Worm (Caenorhabditis elegans) whole organism, L2 larva: ENCODE measurements around the gene ilys-4.
A peak's percentile ranks its signal among the peaks of the same experiment; 100 is the strongest.

ENCODE experiments used
- C34F6.9 ChIP-seq: fragments of 150-350 bp; optimal IDR thresholded peaks from 2 replicates; lab custom pipeline; 2014; ENCODE audit warnings: missing biosample characterization, missing genetic modification characterization
- F13H6.1 ChIP-seq: sonication (generic microtip); optimal IDR thresholded peaks from 2 replicates; lab custom pipeline; 2016; ENCODE audit warnings: missing genetic modification characterization, missing compliant biosample characterization
- R02D3.7 ChIP-seq: fragments of 150-350 bp; optimal IDR thresholded peaks from 2 replicates; lab custom pipeline; 2014; ENCODE audit warnings: missing biosample characterization, missing genetic modification characterization
- Y55F3AM.14 ChIP-seq: fragments of 200-800 bp; sonication (Bioruptor generic); optimal IDR thresholded peaks from 2 replicates; lab custom pipeline; 2018; ENCODE audit warnings: mild to moderate bottlenecking, missing genetic modification characterization, missing compliant biosample characterization
- ZK546.5 ChIP-seq: sonication (generic microtip); optimal IDR thresholded peaks from 2 replicates; lab custom pipeline; 2017; ENCODE audit warnings: missing biosample characterization, missing genetic modification characterization
- alr-1 ChIP-seq: fragments of 150-350 bp; optimal IDR thresholded peaks from 2 replicates; lab custom pipeline; 2014; ENCODE audit warnings: missing biosample characterization, missing genetic modification characterization
- aly-2 ChIP-seq: fragments of 150-350 bp; optimal IDR thresholded peaks from 2 replicates; lab custom pipeline; 2014; ENCODE audit warnings: missing biosample characterization, missing genetic modification characterization
- ama-1 ChIP-seq: fragments of 150-350 bp; optimal IDR thresholded peaks from 2 replicates; lab custom pipeline; 2018; ENCODE audit warnings: inconsistent platforms
- blmp-1 ChIP-seq: sonication (generic microtip); optimal IDR thresholded peaks from 2 replicates; lab custom pipeline; 2017; ENCODE audit warnings: missing genetic modification characterization, mild to moderate bottlenecking, missing compliant biosample characterization, antibody characterized with exemption, moderate library complexity; ENCODE audit not compliant: insufficient read depth
- ceh-16 ChIP-seq: fragments of 150-350 bp; optimal IDR thresholded peaks from 2 replicates; lab custom pipeline; 2014; ENCODE audit warnings: missing biosample characterization, missing genetic modification characterization
- ceh-82 ChIP-seq: fragments of 150-350 bp; optimal IDR thresholded peaks from 2 replicates; lab custom pipeline; 2014; ENCODE audit warnings: missing biosample characterization, missing genetic modification characterization
- crh-2 ChIP-seq: sonication (generic microtip); optimal IDR thresholded peaks from 2 replicates; lab custom pipeline; 2017; ENCODE audit warnings: missing biosample characterization, missing genetic modification characterization
- dmd-4 ChIP-seq: sonication (generic microtip); optimal IDR thresholded peaks from 2 replicates; lab custom pipeline; 2017; ENCODE audit warnings: missing biosample characterization, missing genetic modification characterization
- egl-27 ChIP-seq: sonication (generic microtip); optimal IDR thresholded peaks from 3 replicates; lab custom pipeline; 2017; ENCODE audit warnings: missing biosample characterization, missing genetic modification reagents, missing genetic modification characterization
- elt-1 ChIP-seq: fragments of 150-350 bp; optimal IDR thresholded peaks from 2 replicates; lab custom pipeline; 2014; ENCODE audit warnings: missing biosample characterization, missing genetic modification characterization
- elt-3 ChIP-seq: sonication (generic microtip); optimal IDR thresholded peaks from 2 replicates; lab custom pipeline; 2017; ENCODE audit warnings: missing biosample characterization, missing genetic modification characterization
- fos-1 ChIP-seq: fragments of 150-350 bp; optimal IDR thresholded peaks from 2 replicates; lab custom pipeline; 2014; ENCODE audit warnings: missing biosample characterization, missing genetic modification characterization
- gmeb-1 ChIP-seq: fragments of 150-350 bp; optimal IDR thresholded peaks from 2 replicates; lab custom pipeline; 2014; ENCODE audit warnings: missing biosample characterization, missing genetic modification characterization
- lin-11 ChIP-seq: fragments of 150-350 bp; sonication (generic microtip); optimal IDR thresholded peaks from 2 replicates; lab custom pipeline; 2014; ENCODE audit warnings: missing biosample characterization, missing genetic modification characterization, inconsistent platforms, mixed read lengths
- lin-13 ChIP-seq: fragments of 150-350 bp; optimal IDR thresholded peaks from 2 replicates; lab custom pipeline; 2014; ENCODE audit warnings: missing biosample characterization, missing genetic modification reagents, missing genetic modification characterization
- lin-39 ChIP-seq: fragments of 150-350 bp; optimal IDR thresholded peaks from 2 replicates; lab custom pipeline; 2014; ENCODE audit warnings: missing biosample characterization, missing genetic modification reagents, missing genetic modification characterization
- lsy-2 ChIP-seq, 2 experiments: fragments of 150-350 bp in 1 of 2; sonication (generic microtip) in 1 of 2; optimal IDR thresholded peaks; 2 replicates each; lab custom pipeline; 2014 to 2017; ENCODE audit warnings: missing biosample characterization in 2 of 2, missing genetic modification characterization in 2 of 2
- mab-5 ChIP-seq: fragments of 150-350 bp; optimal IDR thresholded peaks from 2 replicates; lab custom pipeline; 2014; ENCODE audit warnings: missing biosample characterization, missing genetic modification characterization
- mbf-1 ChIP-seq: sonication (generic microtip); optimal IDR thresholded peaks from 2 replicates; lab custom pipeline; 2017; ENCODE audit warnings: missing biosample characterization, missing genetic modification characterization
- mdl-1 ChIP-seq, 2 experiments: fragments of 150-350 bp in 1 of 2; sonication (generic microtip) in 1 of 2; optimal IDR thresholded peaks; 2 replicates each; lab custom pipeline; 2017; ENCODE audit warnings: missing biosample characterization in 2 of 2, missing genetic modification characterization in 2 of 2
- nhr-10 ChIP-seq: sonication (generic microtip); optimal IDR thresholded peaks from 2 replicates; lab custom pipeline; 2017; ENCODE audit warnings: missing biosample characterization, missing genetic modification characterization
- nhr-11 ChIP-seq: fragments of 150-350 bp; optimal IDR thresholded peaks from 2 replicates; lab custom pipeline; 2014; ENCODE audit warnings: missing biosample characterization, missing genetic modification characterization
- nhr-12 ChIP-seq: fragments of 150-350 bp; optimal IDR thresholded peaks from 2 replicates; lab custom pipeline; 2014; ENCODE audit warnings: missing biosample characterization, missing genetic modification characterization
- nhr-129 ChIP-seq: fragments of 150-350 bp; optimal IDR thresholded peaks from 2 replicates; lab custom pipeline; 2014; ENCODE audit warnings: missing biosample characterization, missing genetic modification characterization
- nhr-21 ChIP-seq: fragments of 150-350 bp; optimal IDR thresholded peaks from 2 replicates; lab custom pipeline; 2014; ENCODE audit warnings: missing biosample characterization, missing genetic modification characterization
- nhr-23 ChIP-seq: fragments of 150-350 bp; optimal IDR thresholded peaks from 2 replicates; lab custom pipeline; 2014; ENCODE audit warnings: missing biosample characterization, missing genetic modification reagents, missing genetic modification characterization
- nhr-237 ChIP-seq: fragments of 150-350 bp; optimal IDR thresholded peaks from 2 replicates; lab custom pipeline; 2014; ENCODE audit warnings: missing biosample characterization, missing genetic modification characterization
- nhr-25 ChIP-seq: fragments of 150-350 bp; sonication (generic microtip); optimal IDR thresholded peaks from 3 replicates; lab custom pipeline; 2014; ENCODE audit warnings: missing biosample characterization, missing genetic modification characterization
- nhr-6 ChIP-seq: fragments of 150-350 bp; optimal IDR thresholded peaks from 2 replicates; lab custom pipeline; 2014; ENCODE audit warnings: missing biosample characterization, missing genetic modification characterization
- nhr-77 ChIP-seq: fragments of 150-350 bp; optimal IDR thresholded peaks from 2 replicates; lab custom pipeline; 2014; ENCODE audit warnings: missing biosample characterization, missing genetic modification characterization
- peb-1 ChIP-seq: fragments of 150-350 bp; optimal IDR thresholded peaks from 2 replicates; lab custom pipeline; 2014; ENCODE audit warnings: missing biosample characterization, missing genetic modification characterization
- sem-4 ChIP-seq: fragments of 150-350 bp; optimal IDR thresholded peaks from 2 replicates; lab custom pipeline; 2014; ENCODE audit warnings: missing biosample characterization, missing genetic modification reagents, missing genetic modification characterization
- skn-1 ChIP-seq: sonication (generic microtip); optimal IDR thresholded peaks from 2 replicates; lab custom pipeline; 2017; ENCODE audit warnings: missing biosample characterization, missing genetic modification characterization
- sma-3 ChIP-seq: sonication (generic microtip); optimal IDR thresholded peaks from 2 replicates; lab custom pipeline; 2016; ENCODE audit warnings: missing genetic modification reagents, missing genetic modification characterization, missing compliant biosample characterization
- sma-9 ChIP-seq, 2 experiments: fragments of 150-350 bp in 1 of 2; sonication (generic microtip) in 1 of 2; optimal IDR thresholded peaks; 2 replicates each; lab custom pipeline; 2014 to 2016; ENCODE audit warnings: missing genetic modification characterization in 2 of 2, mild to moderate bottlenecking in 1 of 2, missing biosample characterization in 1 of 2, missing compliant biosample characterization in 1 of 2, missing genetic modification reagents in 1 of 2, moderate library complexity in 1 of 2
- snpc-4 ChIP-seq: fragments of 150-350 bp; optimal IDR thresholded peaks from 2 replicates; lab custom pipeline; 2014; ENCODE audit warnings: missing biosample characterization, missing genetic modification characterization
- unc-39 ChIP-seq: fragments of 150-350 bp; optimal IDR thresholded peaks from 2 replicates; lab custom pipeline; 2014; ENCODE audit warnings: missing biosample characterization, missing genetic modification characterization
- unc-55 ChIP-seq: fragments of 150-350 bp; sonication (generic microtip); optimal IDR thresholded peaks from 3 replicates; lab custom pipeline; 2014; ENCODE audit warnings: missing biosample characterization, missing genetic modification reagents, missing genetic modification characterization
- unc-62 ChIP-seq: fragments of 150-350 bp; optimal IDR thresholded peaks from 2 replicates; lab custom pipeline; 2014; ENCODE audit warnings: missing biosample characterization, missing genetic modification reagents, missing genetic modification characterization
- zag-1 ChIP-seq: fragments of 150-350 bp; optimal IDR thresholded peaks from 2 replicates; lab custom pipeline; 2014; ENCODE audit warnings: missing biosample characterization, missing genetic modification characterization
- ztf-1 ChIP-seq: fragments of 200-800 bp; sonication (Bioruptor generic); conservative IDR thresholded peaks from 2 replicates; pipeline ENCODE4 v1.3.6; 2022; ENCODE audit warnings: missing genetic modification characterization, missing compliant biosample characterization
- ztf-11 ChIP-seq: sonication (generic microtip); optimal IDR thresholded peaks from 2 replicates; lab custom pipeline; 2017; ENCODE audit warnings: missing biosample characterization, missing genetic modification characterization
- ztf-4 ChIP-seq: fragments of 150-350 bp; optimal IDR thresholded peaks from 2 replicates; lab custom pipeline; 2014; ENCODE audit warnings: missing biosample characterization, missing genetic modification characterization

The ilys-4 gene

ce11 chrIV:7916907-7917306, 19.6 kb upstream of the ilys-4 start:
- TF ChIP-seq crh-2 (tag; lab: Kevin White, UChicago) (no peak), nhr-25 (no peak)

DNA sequence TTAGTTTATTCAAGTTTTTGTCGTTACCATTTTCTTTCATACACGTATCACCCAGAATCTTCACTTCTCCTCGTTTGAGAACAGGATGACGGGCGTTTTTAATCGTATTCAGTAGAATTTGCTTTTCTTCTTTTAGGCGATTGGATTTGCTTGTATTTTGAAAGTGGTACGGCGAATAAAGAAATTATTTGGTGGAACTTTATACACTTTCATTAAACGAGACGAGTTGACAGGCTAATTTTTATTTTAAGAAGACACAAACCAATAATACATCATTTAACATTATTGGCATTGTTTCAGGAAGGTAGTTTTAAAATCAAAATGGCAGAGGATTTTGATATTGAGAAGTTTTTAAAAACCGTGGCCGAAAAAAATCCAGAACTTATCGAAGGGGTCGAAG, 17.6 kb upstream of the ilys-4 start, which contains the start of gene C49H3.4:
Gene C49H3.4 (plus strand): TSS at position 301 of the 400 bp plus-strand sequence.
- no peak for TF ChIP-seq lin-39 (tag; lab: Kevin White, UChicago)
- no peak for TF ChIP-seq unc-39 (tag; lab: Kevin White, UChicago)
- no peak for TF ChIP-seq snpc-4 (tag; lab: Kevin White, UChicago)
- TF ChIP-seq gmeb-1 (tag; lab: Kevin White, UChicago) = no peak
- TF ChIP-seq nhr-21 = no peak
- TF ChIP-seq unc-62 (GFP tag; lab: Kevin White, UChicago) = no peak
- no peak for TF ChIP-seq ceh-82 (tag; lab: Kevin White, UChicago)
- TF ChIP-seq lin-13 = no peak
- TF ChIP-seq alr-1 = no peak
- no peak for TF ChIP-seq nhr-237 (tag; lab: Kevin White, UChicago)
- no peak for TF ChIP-seq ztf-4 (tag; lab: Kevin White, UChicago)
- no peak for TF ChIP-seq ztf-11 (tag; lab: Kevin White, UChicago)
- TF ChIP-seq Y55F3AM.14 (GFP tag; lab: Kevin White, UChicago) = no peak
- no peak for TF ChIP-seq nhr-129 (tag; lab: Kevin White, UChicago)

DNA sequence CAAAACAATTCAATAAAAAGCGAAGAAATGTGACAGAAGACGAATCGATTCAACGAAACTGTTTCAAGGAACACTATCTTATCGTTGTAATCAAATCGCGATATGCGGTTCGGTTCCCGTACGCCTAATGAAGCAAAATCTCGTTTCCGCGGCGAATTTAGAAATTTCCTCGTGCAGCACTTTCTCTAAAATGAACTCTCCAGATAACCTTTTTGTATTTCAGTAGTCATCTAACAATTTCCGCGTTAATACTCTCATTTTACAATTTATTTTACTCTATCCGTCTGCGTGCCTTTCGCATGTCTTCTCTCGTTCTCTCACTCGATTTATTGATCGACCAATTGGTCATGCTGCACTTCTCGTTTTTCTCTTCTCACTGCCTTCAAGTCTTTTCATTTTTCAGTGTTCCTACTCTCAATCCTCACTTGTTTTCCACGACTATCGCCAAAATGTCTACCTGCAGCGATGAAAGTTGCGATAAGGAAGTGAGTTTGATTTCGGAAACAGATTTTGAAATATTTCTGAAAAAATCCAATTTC, 12.9 kb upstream of the ilys-4 start, which contains the start of the genes npp-27 and ntl-4:
Gene npp-27 (minus strand): TSS at position 51 of the 539 bp plus-strand sequence.
Gene ntl-4 (plus strand): TSS at position 379 of the 539 bp plus-strand sequence.
- no peak for TF ChIP-seq elt-1 (tag; lab: Kevin White, UChicago)
- TF ChIP-seq gmeb-1 (tag; lab: Kevin White, UChicago) = no peak
- peak; percentile 13 for TF ChIP-seq F13H6.1
- TF ChIP-seq ztf-11 (tag; lab: Kevin White, UChicago) = no peak
- no peak for TF ChIP-seq nhr-10
- peak; percentile 16 for TF ChIP-seq ztf-4 (tag; lab: Kevin White, UChicago)
- TF ChIP-seq elt-3 = no peak
- no peak for TF ChIP-seq fos-1 (tag; lab: Kevin White, UChicago)
- TF ChIP-seq lin-11 (tag; lab: Kevin White, UChicago) = no peak
- TF ChIP-seq crh-2 (tag; lab: Kevin White, UChicago) = peak; percentile 50
- TF ChIP-seq ZK546.5 = no peak
- no peak for TF ChIP-seq aly-2
- no peak for TF ChIP-seq skn-1
- TF ChIP-seq mab-5 (tag; lab: Kevin White, UChicago) = no peak
- TF ChIP-seq blmp-1 (tag; lab: Kevin White, UChicago) = no peak
- no peak for TF ChIP-seq unc-39 (tag; lab: Kevin White, UChicago)
- no peak for TF ChIP-seq nhr-21
- TF ChIP-seq ceh-16 (tag; lab: Kevin White, UChicago) = no peak
- TF ChIP-seq alr-1 = no peak
- no peak for TF ChIP-seq R02D3.7
- TF ChIP-seq mdl-1 (tag; optimal IDR thresholded peaks at IDR 0.05; lab: Kevin White, UChicago) = no peak
- peak; percentile 72 for TF ChIP-seq C34F6.9 (tag; lab: Kevin White, UChicago)
- peak; percentile 3 for TF ChIP-seq nhr-25
- no peak for TF ChIP-seq nhr-237 (tag; lab: Kevin White, UChicago)
- TF ChIP-seq ztf-1 = no peak
- no peak for TF ChIP-seq sma-3
- TF ChIP-seq nhr-77 (tag; lab: Kevin White, UChicago) = no peak
- TF ChIP-seq ceh-82 (tag; lab: Kevin White, UChicago) = no peak
- TF ChIP-seq egl-27 (tag; lab: Kevin White, UChicago) = no peak
- TF ChIP-seq sma-9 (GFP tag; optimal IDR thresholded peaks at IDR 0.05; lab: Kevin White, UChicago) = peak; percentile 26
- no peak for TF ChIP-seq sma-9 (tag; optimal IDR thresholded peaks at IDR 0.05; lab: Kevin White, UChicago)
- no peak for TF ChIP-seq nhr-23 (tag; lab: Kevin White, UChicago)
- TF ChIP-seq unc-55 (GFP tag; lab: Kevin White, UChicago) = peak; percentile 41
- peak; percentile 30 for TF ChIP-seq nhr-129 (tag; lab: Kevin White, UChicago)
- peak in 1 of 2 experiments; percentile 38 for TF ChIP-seq lsy-2 (tag; optimal IDR thresholded peaks at IDR 0.05; lab: Kevin White, UChicago)
- no peak for TF ChIP-seq Y55F3AM.14 (GFP tag; lab: Kevin White, UChicago)
- TF ChIP-seq lin-13 = peak; percentile 22
- no peak for TF ChIP-seq nhr-11 (tag; lab: Kevin White, UChicago)
- TF ChIP-seq ama-1 = peak; percentile 29
- no peak for TF ChIP-seq nhr-6 (tag; lab: Kevin White, UChicago)
- no peak for TF ChIP-seq sem-4
- no peak for TF ChIP-seq dmd-4
- no peak for TF ChIP-seq mbf-1
- TF ChIP-seq snpc-4 (tag; lab: Kevin White, UChicago) = no peak
- no peak for TF ChIP-seq unc-62 (GFP tag; lab: Kevin White, UChicago)
- TF ChIP-seq lin-39 (tag; lab: Kevin White, UChicago) = no peak
- TF ChIP-seq peb-1 = no peak
- TF ChIP-seq nhr-12 (tag; lab: Kevin White, UChicago) = no peak
- TF ChIP-seq zag-1 = no peak
